Worm (Caenorhabditis elegans) whole organism, L1 larva: ENCODE measurements around the gene ZC317.2.

Experiments used
- Y116A8C.19 ChIP-seq: sonication (generic microtip); optimal IDR thresholded peaks from 2 replicates; lab custom pipeline; 2016; ENCODE audit warnings: missing compliant biosample characterization, missing genetic modification characterization, borderline replicate concordance
- ama-1 ChIP-seq: fragments of 150-350 bp; optimal IDR thresholded peaks from 2 replicates; lab custom pipeline; 2014
- blmp-1 ChIP-seq: fragments of 150-350 bp; optimal IDR thresholded peaks from 2 replicates; lab custom pipeline; 2014; ENCODE audit warnings: missing biosample characterization, missing genetic modification characterization
- elt-3 ChIP-seq, 6 experiments: fragments of 150-350 bp in 1 of 6; sonication (generic microtip); optimal IDR thresholded peaks; 2 replicates each; lab custom pipeline; 2017 to 2018; ENCODE audit warnings: missing biosample characterization in 6 of 6, missing genetic modification characterization in 6 of 6, inconsistent platforms in 1 of 6
- irx-1 ChIP-seq: sonication (generic microtip); optimal IDR thresholded peaks from 2 replicates; lab custom pipeline; 2016; ENCODE audit warnings: missing genetic modification characterization, missing compliant biosample characterization
- lin-39 ChIP-seq: fragments of 150-350 bp; optimal IDR thresholded peaks from 2 replicates; lab custom pipeline; 2014; ENCODE audit warnings: missing biosample characterization, missing genetic modification reagents, missing genetic modification characterization
- nhr-237 ChIP-seq: fragments of 150-350 bp; optimal IDR thresholded peaks from 2 replicates; lab custom pipeline; 2014; ENCODE audit warnings: missing biosample characterization, missing genetic modification characterization
- pqm-1 ChIP-seq: sonication (generic microtip); optimal IDR thresholded peaks from 3 replicates; lab custom pipeline; 2017; ENCODE audit warnings: missing biosample characterization, missing genetic modification characterization
- unc-62 ChIP-seq: fragments of 150-350 bp; optimal IDR thresholded peaks from 2 replicates; lab custom pipeline; 2014; ENCODE audit warnings: missing biosample characterization, missing genetic modification reagents, missing genetic modification characterization

DNA sequence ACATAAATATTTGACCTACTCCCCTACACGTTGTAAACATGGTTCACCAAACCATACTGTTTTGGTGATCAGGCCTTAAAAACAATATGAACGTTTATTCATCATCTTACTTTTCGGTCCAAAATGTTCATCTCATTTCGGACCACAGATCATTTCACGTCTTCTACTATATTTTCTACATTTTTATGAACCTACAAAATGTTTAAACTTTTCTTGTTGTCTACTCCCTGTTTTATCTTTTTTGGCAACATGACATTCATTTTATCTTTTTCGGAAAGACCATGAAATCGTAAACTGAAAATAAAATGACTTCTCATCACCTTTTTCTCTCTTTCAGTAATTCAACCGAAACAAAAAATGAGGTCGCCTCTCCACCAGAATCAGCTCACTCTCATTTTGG, 32.0 kb upstream of the ZC317.2 start, which contains the start of gene rhr-1:
- TF ChIP-seq ama-1 (no peak), elt-3 (tag; optimal IDR thresholded peaks at IDR 0.05; lab: Kevin White, UChicago) (no peak), irx-1 (tag; lab: Kevin White, UChicago) (no peak), Y116A8C.19 (tag; lab: Kevin White, UChicago) (no peak), nhr-237 (no peak), blmp-1 (no peak), lin-39 (tag; lab: Kevin White, UChicago) (no peak), pqm-1 (tag; lab: Kevin White, UChicago) (no peak), unc-62 (GFP tag; lab: Kevin White, UChicago) (no peak)
